Worm (Caenorhabditis elegans) whole organism, late embryonic: ENCODE results near the gene dct-13.

Experiments used
- C38D4.7 ChIP-seq: fragments of 200-800 bp; sonication (Bioruptor generic); optimal IDR thresholded peaks from 2 replicates; lab custom pipeline; 2018; ENCODE audit warnings: mild to moderate bottlenecking, missing genetic modification characterization, moderate library complexity, missing compliant biosample characterization
- F13H6.1 ChIP-seq: sonication (generic microtip); optimal IDR thresholded peaks from 2 replicates; lab custom pipeline; 2016; ENCODE audit warnings: missing genetic modification characterization, missing compliant biosample characterization
- K09A11.1 ChIP-seq: sonication (generic microtip); optimal IDR thresholded peaks from 2 replicates; lab custom pipeline; 2017; ENCODE audit warnings: antibody characterized with exemption, mild to moderate bottlenecking, missing genetic modification characterization, missing compliant biosample characterization; ENCODE audit not compliant: insufficient read depth
- T23F11.4 ChIP-seq: fragments of 200-800 bp; sonication (Bioruptor generic); optimal IDR thresholded peaks from 2 replicates; lab custom pipeline; 2018; ENCODE audit warnings: mild to moderate bottlenecking, missing genetic modification characterization, missing compliant biosample characterization
- ahr-1 ChIP-seq: sonication (generic microtip); optimal IDR thresholded peaks from 2 replicates; lab custom pipeline; 2016; ENCODE audit warnings: missing genetic modification characterization, missing compliant biosample characterization
- ama-1 ChIP-seq: fragments of 150-350 bp; optimal IDR thresholded peaks from 2 replicates; lab custom pipeline; 2014
- ceh-19 ChIP-seq: fragments of 200-800 bp; sonication (Bioruptor generic); optimal IDR thresholded peaks from 2 replicates; lab custom pipeline; 2018; ENCODE audit warnings: mild to moderate bottlenecking, missing genetic modification characterization, missing compliant biosample characterization
- ceh-22 ChIP-seq: sonication (generic microtip); optimal IDR thresholded peaks from 2 replicates; lab custom pipeline; 2017; ENCODE audit warnings: missing biosample characterization, missing genetic modification characterization
- ceh-30 ChIP-seq: fragments of 150-350 bp; optimal IDR thresholded peaks from 2 replicates; lab custom pipeline; 2014; ENCODE audit warnings: missing biosample characterization, missing genetic modification characterization
- ceh-34 ChIP-seq: sonication (generic microtip); optimal IDR thresholded peaks from 2 replicates; lab custom pipeline; 2016; ENCODE audit warnings: mild to moderate bottlenecking, missing genetic modification characterization, missing compliant biosample characterization
- ceh-45 ChIP-seq: fragments of 200-800 bp; sonication (Bioruptor generic); IDR thresholded peaks from 2 replicates; pipeline ENCODE4 v1.3.6; 2022; ENCODE audit warnings: missing genetic modification reagents, missing genetic modification characterization, missing compliant biosample characterization
- che-1 ChIP-seq: sonication (generic microtip); optimal IDR thresholded peaks from 2 replicates; lab custom pipeline; 2016; ENCODE audit warnings: mild to moderate bottlenecking, missing genetic modification characterization, missing compliant biosample characterization
- elt-2 ChIP-seq: sonication (generic microtip); optimal IDR thresholded peaks from 2 replicates; lab custom pipeline; 2016; ENCODE audit warnings: missing genetic modification reagents, missing genetic modification characterization, missing compliant biosample characterization
- elt-4 ChIP-seq: sonication (generic microtip); optimal IDR thresholded peaks from 2 replicates; lab custom pipeline; 2016; ENCODE audit warnings: missing genetic modification characterization, missing compliant biosample characterization
- eyg-1 ChIP-seq: sonication (generic microtip); optimal IDR thresholded peaks from 2 replicates; lab custom pipeline; 2016; ENCODE audit warnings: missing genotype, missing genetic modification characterization, missing compliant biosample characterization
- fax-1 ChIP-seq: sonication (generic microtip); optimal IDR thresholded peaks from 2 replicates; lab custom pipeline; 2016; ENCODE audit warnings: missing genotype, missing genetic modification characterization, missing compliant biosample characterization
- fkh-10 ChIP-seq: fragments of 150-350 bp; optimal IDR thresholded peaks from 2 replicates; lab custom pipeline; 2014; ENCODE audit warnings: missing biosample characterization, missing genetic modification reagents, missing genetic modification characterization
- fkh-6 ChIP-seq: sonication (generic microtip); optimal IDR thresholded peaks from 2 replicates; lab custom pipeline; 2016; ENCODE audit warnings: missing genetic modification characterization, missing compliant biosample characterization
- hlh-30 ChIP-seq: sonication (generic microtip); optimal IDR thresholded peaks from 2 replicates; lab custom pipeline; 2017; ENCODE audit warnings: antibody characterized with exemption, missing genetic modification characterization, missing compliant biosample characterization; ENCODE audit not compliant: insufficient read depth
- hlh-6 ChIP-seq: sonication (generic microtip); optimal IDR thresholded peaks from 2 replicates; lab custom pipeline; 2016; ENCODE audit warnings: missing genotype, missing genetic modification characterization, missing compliant biosample characterization
- hlh-8 ChIP-seq: sonication (generic microtip); optimal IDR thresholded peaks from 2 replicates; lab custom pipeline; 2016; ENCODE audit warnings: missing genotype, missing genetic modification characterization, missing compliant biosample characterization
- lin-11 ChIP-seq: fragments of 200-800 bp; sonication (Bioruptor generic); optimal IDR thresholded peaks from 2 replicates; lab custom pipeline; 2018; ENCODE audit warnings: mild to moderate bottlenecking, missing genetic modification characterization, missing compliant biosample characterization
- nfya-1 ChIP-seq: sonication (generic microtip); optimal IDR thresholded peaks from 2 replicates; lab custom pipeline; 2017; ENCODE audit warnings: missing genetic modification characterization, mild to moderate bottlenecking, missing compliant biosample characterization, antibody characterized with exemption, moderate library complexity
- nhr-232 ChIP-seq: sonication (generic microtip); optimal IDR thresholded peaks from 2 replicates; lab custom pipeline; 2016; ENCODE audit warnings: missing genetic modification characterization, missing compliant biosample characterization
- npax-4 ChIP-seq: sonication (generic microtip); optimal IDR thresholded peaks from 2 replicates; lab custom pipeline; 2016; ENCODE audit warnings: missing genetic modification characterization, missing compliant biosample characterization
- odd-2 ChIP-seq: sonication (generic microtip); optimal IDR thresholded peaks from 2 replicates; lab custom pipeline; 2017; ENCODE audit warnings: antibody characterized with exemption, mild to moderate bottlenecking, missing genetic modification characterization, missing compliant biosample characterization
- pag-3 ChIP-seq: sonication (generic microtip); optimal IDR thresholded peaks from 2 replicates; lab custom pipeline; 2016; ENCODE audit warnings: missing compliant biosample characterization, missing genetic modification characterization, borderline replicate concordance
- pax-1 ChIP-seq: fragments of 150-350 bp; optimal IDR thresholded peaks from 2 replicates; lab custom pipeline; 2014; ENCODE audit warnings: missing biosample characterization, missing genetic modification characterization
- pha-2 ChIP-seq: sonication (generic microtip); optimal IDR thresholded peaks from 2 replicates; lab custom pipeline; 2017; ENCODE audit warnings: mild to moderate bottlenecking, missing genetic modification characterization, missing compliant biosample characterization
- pha-4 ChIP-seq: fragments of 150-350 bp; optimal IDR thresholded peaks from 2 replicates; lab custom pipeline; 2018; ENCODE audit warnings: missing biosample characterization, missing genetic modification reagents, missing genetic modification characterization
- pqm-1 ChIP-seq: sonication (generic microtip); optimal IDR thresholded peaks from 2 replicates; lab custom pipeline; 2016; ENCODE audit warnings: missing genetic modification characterization, missing compliant biosample characterization
- sox-4 ChIP-seq: sonication (generic microtip); optimal IDR thresholded peaks from 2 replicates; lab custom pipeline; 2017; ENCODE audit warnings: mild to moderate bottlenecking, missing genetic modification characterization, inconsistent platforms, missing compliant biosample characterization
- syd-9 ChIP-seq: sonication (generic microtip); optimal IDR thresholded peaks from 2 replicates; lab custom pipeline; 2016; ENCODE audit warnings: mild to moderate bottlenecking, missing genetic modification characterization, moderate library complexity, missing compliant biosample characterization
- tbx-7 ChIP-seq: sonication (generic microtip); optimal IDR thresholded peaks from 2 replicates; lab custom pipeline; 2016; ENCODE audit warnings: missing genotype, missing genetic modification characterization, missing compliant biosample characterization
- unc-3 ChIP-seq, 2 experiments: fragments of 200-800 bp in 1 of 2; sonication (Bioruptor generic) in 1 of 2; sonication (generic microtip) in 1 of 2; conservative IDR thresholded peaks in 1 of 2; optimal IDR thresholded peaks in 1 of 2; 2 replicates each; pipeline versions ENCODE4 v1.3.6 to Lab custom; 2016 to 2022; ENCODE audit warnings: missing compliant biosample characterization in 2 of 2, missing genetic modification characterization in 2 of 2, missing genetic modification reagents in 1 of 2
- unc-86 ChIP-seq: sonication (generic microtip); optimal IDR thresholded peaks from 2 replicates; lab custom pipeline; 2016; ENCODE audit warnings: missing genetic modification characterization, missing compliant biosample characterization
- zip-5 ChIP-seq: sonication (generic microtip); optimal IDR thresholded peaks from 2 replicates; lab custom pipeline; 2016; ENCODE audit warnings: missing genetic modification characterization, missing compliant biosample characterization
- ztf-16 ChIP-seq: sonication (generic microtip); optimal IDR thresholded peaks from 2 replicates; lab custom pipeline; 2017; ENCODE audit warnings: missing genetic modification characterization, missing compliant biosample characterization

Gene dct-13

ce11 chrIV:17040618-17041017 is 15.7 kb upstream of the dct-13 start, which contains the start of gene Y116A8C.20:
Gene Y116A8C.20 (plus strand): TSS chrIV:17040918.
- TF ChIP-seq ama-1 (lab: Kevin White, UChicago) (no peak), pha-2 (no peak), pax-1 (tag; lab: Kevin White, UChicago) (no peak), elt-4 (tag; lab: Kevin White, UChicago) (no peak), elt-2 (no peak), nfya-1 (no peak), odd-2 (tag; lab: Kevin White, UChicago) (no peak), ceh-22 (tag; lab: Kevin White, UChicago) (no peak), ztf-16 (tag; lab: Kevin White, UChicago) (no peak), ceh-45 (GFP tag; lab: Robert Waterston, UW) (no peak), unc-86 (tag; lab: Kevin White, UChicago) (no peak), ceh-30 (tag; lab: Kevin White, UChicago) (no peak), F13H6.1 (tag; lab: Kevin White, UChicago) (no peak)
- TF ChIP-seq, all 69 proteins: peak for 0

- TF ChIP-seq eyg-1 (tag; lab: Kevin White, UChicago) (no peak), syd-9 (tag; lab: Kevin White, UChicago) (no peak), fkh-10 (GFP tag; lab: Kevin White, UChicago) (no peak), fkh-6 (no peak), hlh-30 (no peak), che-1 (no peak), pqm-1 (tag; lab: Kevin White, UChicago) (no peak), K09A11.1 (tag; lab: Kevin White, UChicago) (no peak), ztf-16 (tag; lab: Kevin White, UChicago) (no peak), ceh-19 (GFP tag; lab: Kevin White, UChicago) (no peak), elt-4 (tag; lab: Kevin White, UChicago) (no peak), npax-4 (tag; lab: Kevin White, UChicago) (no peak), pag-3 (tag; lab: Kevin White, UChicago) (no peak), T23F11.4 (GFP tag; lab: Kevin White, UChicago) (no peak), C38D4.7 (GFP tag; lab: Kevin White, UChicago) (no peak), hlh-8 (no peak), hlh-6 (no peak), fax-1 (no peak)
Measured at ce11 chrIV:17039545-17039944, 14.6 kb upstream of the dct-13 start, which contains the start of gene Y116A8C.19. Gene Y116A8C.19 (minus strand): TSS chrIV:17039645.

- no peak for TF ChIP-seq ceh-34
- no peak for TF ChIP-seq tbx-7 (tag; lab: Kevin White, UChicago)
- no peak for TF ChIP-seq pha-4 (tag; lab: Kevin White, UChicago)
- TF ChIP-seq sox-4 (tag; lab: Kevin White, UChicago) = no peak
- TF ChIP-seq eyg-1 (tag; lab: Kevin White, UChicago) = no peak
- no peak for TF ChIP-seq ama-1 (lab: Kevin White, UChicago)
Measured at ce11 chrIV:17030494-17030893, 5.6 kb upstream of the dct-13 start, which contains the start of gene nhr-229. Gene nhr-229 (minus strand): TSS chrIV:17030594.

- TF ChIP-seq zip-5 (tag; lab: Kevin White, UChicago) (no peak), nhr-232 (tag; lab: Kevin White, UChicago) (no peak), pha-2 (no peak), unc-3 (GFP tag; conservative IDR thresholded peaks at IDR 0.05; lab: Robert Waterston, UW) (no peak), unc-3 (tag; optimal IDR thresholded peaks at IDR 0.05; lab: Kevin White, UChicago) (no peak), ama-1 (lab: Kevin White, UChicago) (no peak), eyg-1 (tag; lab: Kevin White, UChicago) (no peak), ahr-1 (tag; lab: Kevin White, UChicago) (no peak), lin-11 (tag; lab: Kevin White, UChicago) (no peak), C38D4.7 (GFP tag; lab: Kevin White, UChicago) (no peak)
Measured at ce11 chrIV:17026568-17026967, 1.7 kb upstream of the dct-13 start.
